Worm (Caenorhabditis elegans): ENCODE results near the gene mak-1.

mak-1 gene

ce11 chrII:8740326-8740949, 3.4 kb upstream of the mak-1 start (continued):
- TF ChIP-seq ceh-82 (tag; optimal IDR thresholded peaks at IDR 0.05) (no peak), mab-9 (GFP tag; IDR thresholded peaks at IDR 0.05) (no peak), snu-23 (GFP tag; optimal IDR thresholded peaks at IDR 0.05) (peak; percentile 70), xbp-1 (tag; optimal IDR thresholded peaks at IDR 0.05) (no peak), pag-3 (tag; optimal IDR thresholded peaks at IDR 0.05; ENCODE audit: borderline replicate concordance, insufficient read depth) (no peak), elt-3 (tag; optimal IDR thresholded peaks at IDR 0.05) (peak; percentile 77 to 97 (median 95)), nhr-19 (GFP tag; conservative IDR thresholded peaks at IDR 0.05) (peak; percentile 77), fkh-8 (tag; optimal IDR thresholded peaks at IDR 0.05) (no peak), nhr-71 (tag; optimal IDR thresholded peaks at IDR 0.05) (peak; percentile 83), isw-1 (GFP tag; IDR thresholded peaks at IDR 0.05) (no peak), irx-1 (tag; optimal IDR thresholded peaks at IDR 0.05) (no peak), sox-4 (tag; optimal IDR thresholded peaks at IDR 0.05) (no peak), mef-2 (tag; optimal IDR thresholded peaks at IDR 0.05) (no peak), nhr-76 (tag; optimal IDR thresholded peaks at IDR 0.05) (no peak), lin-13 (GFP tag; optimal IDR thresholded peaks at IDR 0.05) (no peak), ceh-90 (tag; optimal IDR thresholded peaks at IDR 0.05) (no peak), tbx-2 (tag; optimal IDR thresholded peaks at IDR 0.05) (peak; percentile 65), mdl-1 (tag; optimal IDR thresholded peaks at IDR 0.05) (peak in 1 of 2 experiments; percentile 63), hpl-2 (GFP tag; optimal IDR thresholded peaks at IDR 0.05) (no peak), nhr-85 (tag) (peak; percentile 96), unc-130 (tag; optimal IDR thresholded peaks at IDR 0.05) (peak; percentile 23), fkh-4 (tag; optimal IDR thresholded peaks at IDR 0.05; ENCODE audit: borderline replicate concordance) (no peak), sptf-1 (tag; optimal IDR thresholded peaks at IDR 0.05) (no peak), skn-1 (tag; optimal IDR thresholded peaks at IDR 0.05) (no peak), ztf-4 (tag; optimal IDR thresholded peaks at IDR 0.05) (no peak), pax-3 (tag; optimal IDR thresholded peaks at IDR 0.05) (no peak), dsc-1 (tag; optimal IDR thresholded peaks at IDR 0.05) (no peak), nhr-11 (tag; optimal IDR thresholded peaks at IDR 0.05) (no peak), nhr-90 (tag; optimal IDR thresholded peaks at IDR 0.05; ENCODE audit: poor library complexity) (peak; percentile 74), jun-1 (tag; optimal IDR thresholded peaks at IDR 0.05) (no peak), tlp-1 (tag; optimal IDR thresholded peaks at IDR 0.05) (no peak), C34B4.2 (tag; optimal IDR thresholded peaks at IDR 0.05) (no peak), unc-62 (GFP tag; optimal IDR thresholded peaks at IDR 0.05) (no peak), nhr-47 (tag; optimal IDR thresholded peaks at IDR 0.05) (peak; percentile 45), unc-86 (tag; optimal IDR thresholded peaks at IDR 0.05) (no peak), nhr-77 (tag; optimal IDR thresholded peaks at IDR 0.05) (no peak), zag-1 (tag; optimal IDR thresholded peaks at IDR 0.05) (no peak), nhr-20 (tag; optimal IDR thresholded peaks at IDR 0.05) (peak; percentile 93), blmp-1 (tag; optimal IDR thresholded peaks at IDR 0.05) (peak; percentile 83), mep-1 (tag; optimal IDR thresholded peaks at IDR 0.05) (no peak), hlh-17 (GFP tag; optimal IDR thresholded peaks at IDR 0.05; ENCODE audit: borderline replicate concordance) (no peak), egl-13 (tag; optimal IDR thresholded peaks at IDR 0.05) (no peak), C04F5.9 (tag; optimal IDR thresholded peaks at IDR 0.05) (no peak), egl-27 (tag; optimal IDR thresholded peaks at IDR 0.05) (peak in 1 of 2 experiments; percentile 19), nhr-237 (tag; optimal IDR thresholded peaks at IDR 0.05) (no peak), ceh-63 (GFP tag; optimal IDR thresholded peaks at IDR 0.05) (no peak), sup-37 (GFP tag; optimal IDR thresholded peaks at IDR 0.05) (no peak), aha-1 (tag; optimal IDR thresholded peaks at IDR 0.05) (peak; percentile 46), elt-2 (tag; optimal IDR thresholded peaks at IDR 0.05) (peak; percentile 93), pqm-1 (tag; optimal IDR thresholded peaks at IDR 0.05) (peak; percentile 63), unc-30 (tag; optimal IDR thresholded peaks at IDR 0.05) (no peak), efl-1 (optimal IDR thresholded peaks at IDR 0.05) (peak in 1 of 2 experiments; percentile 15), efl-1 (GFP tag; optimal IDR thresholded peaks at IDR 0.05 in 1 of 2) (peak in 1 of 2 experiments; percentile 89)
